Fruit fly (Drosophila melanogaster) whole organism, embryonic: ENCODE data around the gene Tom70.

ENCODE experiments used
- BEAF-32 ChIP-seq: fragments of 200-800 bp; sonication (Bioruptor generic); optimal IDR thresholded peaks from 3 replicates; lab custom pipeline; 2017; ENCODE audit warnings: missing biosample characterization, missing genetic modification characterization, mild to moderate bottlenecking, moderate library complexity, missing genetic modification reagents
- CG10267 ChIP-seq: fragments of 200-800 bp; sonication (Bioruptor generic); optimal IDR thresholded peaks from 2 replicates; lab custom pipeline; 2018; ENCODE audit warnings: missing biosample characterization, mild to moderate bottlenecking, missing genetic modification characterization, moderate library complexity
- CG10274 ChIP-seq: fragments of 200-800 bp; sonication (Bioruptor generic); optimal IDR thresholded peaks from 3 replicates; lab custom pipeline; 2017; ENCODE audit warnings: missing biosample characterization, mild to moderate bottlenecking, missing genetic modification characterization
- CG10543 ChIP-seq: fragments of 200-800 bp; sonication (Bioruptor generic); optimal IDR thresholded peaks from 3 replicates; lab custom pipeline; 2017; ENCODE audit warnings: missing biosample characterization, mild to moderate bottlenecking, missing genetic modification characterization, moderate library complexity
- CG11696 ChIP-seq: fragments of 200-800 bp; sonication (Bioruptor generic); IDR thresholded peaks from 2 replicates; pipeline ENCODE4 v1.3.6; 2022; ENCODE audit warnings: missing biosample characterization, missing genetic modification characterization
- CG12104 ChIP-seq: fragments of 200-800 bp; sonication (Bioruptor generic); optimal IDR thresholded peaks from 3 replicates; lab custom pipeline; 2016; ENCODE audit warnings: missing biosample characterization, missing genetic modification characterization
- CG14050 ChIP-seq: fragments of 200-800 bp; sonication (Bioruptor generic); IDR thresholded peaks from 3 replicates; pipeline ENCODE4 v1.3.6; 2022; ENCODE audit warnings: missing biosample characterization, missing genetic modification characterization
- CG14441 ChIP-seq: fragments of 200-800 bp; sonication (Bioruptor generic); IDR thresholded peaks from 2 replicates; pipeline ENCODE4 v1.3.6; 2022; ENCODE audit warnings: missing biosample characterization, missing genetic modification characterization
- CG1603 ChIP-seq: fragments of 200-800 bp; sonication (Bioruptor generic); optimal IDR thresholded peaks from 2 replicates; lab custom pipeline; 2019; ENCODE audit warnings: missing biosample characterization, mild to moderate bottlenecking, missing genetic modification characterization, moderate library complexity
- CG16863 ChIP-seq: fragments of 200-800 bp; sonication (Bioruptor generic); optimal IDR thresholded peaks from 3 replicates; lab custom pipeline; 2016; ENCODE audit warnings: missing biosample characterization, missing genetic modification characterization
- CG18262 ChIP-seq: fragments of 200-800 bp; optimal IDR thresholded peaks from 3 replicates; lab custom pipeline; 2019; ENCODE audit warnings: missing biosample characterization, mild to moderate bottlenecking, missing genetic modification characterization, moderate library complexity
- CG1832 ChIP-seq: fragments of 200-800 bp; sonication (Bioruptor generic); optimal IDR thresholded peaks from 2 replicates; lab custom pipeline; 2017; ENCODE audit warnings: missing biosample characterization, mild to moderate bottlenecking, missing genetic modification characterization, inconsistent platforms
- CG18599 ChIP-seq: fragments of 200-800 bp; sonication (Bioruptor generic); optimal IDR thresholded peaks from 3 replicates; lab custom pipeline; 2017; ENCODE audit warnings: missing biosample characterization, missing genetic modification characterization, mild to moderate bottlenecking, moderate library complexity, missing genetic modification reagents
- CG18764 ChIP-seq: fragments of 200-800 bp; sonication (Bioruptor generic); optimal IDR thresholded peaks from 3 replicates; lab custom pipeline; 2016; ENCODE audit warnings: missing biosample characterization, missing genetic modification characterization
- CG31388 ChIP-seq: fragments of 200-800 bp; sonication (Bioruptor generic); optimal IDR thresholded peaks from 2 replicates; lab custom pipeline; 2016; ENCODE audit warnings: missing biosample characterization, missing genetic modification characterization
- CG32772 ChIP-seq: fragments of 200-800 bp; sonication (Bioruptor generic); IDR thresholded peaks from 2 replicates; pipeline ENCODE4 v1.3.6; 2022; ENCODE audit warnings: missing biosample characterization, missing genetic modification characterization
- CG3726 ChIP-seq: fragments of 200-800 bp; sonication (Bioruptor generic); IDR thresholded peaks from 3 replicates; pipeline ENCODE4, ENCODE4 v1.3.6; 2022; ENCODE audit warnings: missing biosample characterization, missing genetic modification characterization
- CG4424 ChIP-seq: fragments of 200-800 bp; sonication (Bioruptor generic); optimal IDR thresholded peaks from 3 replicates; lab custom pipeline; 2016; ENCODE audit warnings: missing biosample characterization, missing genetic modification characterization
- CG6272 ChIP-seq: fragments of 200-800 bp; sonication (Bioruptor generic); IDR thresholded peaks from 2 replicates; pipeline ENCODE4 v1.3.6; 2022; ENCODE audit warnings: missing biosample characterization, missing genetic modification characterization
- CG7357 ChIP-seq: fragments of 200-800 bp; sonication (Bioruptor generic); IDR thresholded peaks from 3 replicates; pipeline ENCODE4 v1.3.6; 2022; ENCODE audit warnings: missing biosample characterization, missing genetic modification characterization
- CG8281 ChIP-seq: fragments of 200-800 bp; sonication (Bioruptor generic); optimal IDR thresholded peaks from 2 replicates; lab custom pipeline; 2018; ENCODE audit warnings: missing biosample characterization, mild to moderate bottlenecking, missing genetic modification characterization, moderate library complexity
- CG8388 ChIP-seq: fragments of 200-800 bp; sonication (Bioruptor generic); optimal IDR thresholded peaks from 2 replicates; lab custom pipeline; 2019; ENCODE audit warnings: missing biosample characterization, mild to moderate bottlenecking, missing genetic modification characterization, moderate library complexity
- CG8478 ChIP-seq: fragments of >200 bp; optimal IDR thresholded peaks from 2 replicates; lab custom pipeline; 2018
- CG9727 ChIP-seq: fragments of 200-800 bp; sonication (Bioruptor generic); optimal IDR thresholded peaks from 3 replicates; lab custom pipeline; 2017; ENCODE audit warnings: missing biosample characterization, mild to moderate bottlenecking, missing genetic modification characterization
- CG9797 ChIP-seq: fragments of 200-800 bp; sonication (Bioruptor generic); optimal IDR thresholded peaks from 3 replicates; lab custom pipeline; 2018; ENCODE audit warnings: missing biosample characterization, mild to moderate bottlenecking, missing genetic modification characterization
- Dref ChIP-seq: fragments of 200-800 bp; sonication (Bioruptor generic); IDR thresholded peaks from 2 replicates; pipeline ENCODE4 v1.3.6; 2022; ENCODE audit warnings: missing biosample characterization, missing genetic modification characterization
- Hmx ChIP-seq: fragments of 200-800 bp; sonication (Bioruptor generic); optimal IDR thresholded peaks from 2 replicates; lab custom pipeline; 2016; ENCODE audit warnings: missing biosample characterization, missing genetic modification characterization
- Lim3 ChIP-seq: fragments of 200-800 bp; sonication (Bioruptor generic); IDR thresholded peaks from 2 replicates; pipeline ENCODE4 v1.3.6; 2022; ENCODE audit warnings: missing biosample characterization, missing genetic modification characterization
- Mad ChIP-seq: fragments of 200-800 bp; sonication (Bioruptor generic); optimal IDR thresholded peaks from 2 replicates; lab custom pipeline; 2016; ENCODE audit warnings: missing biosample characterization, missing genetic modification characterization
- Myb ChIP-seq: fragments of 200-800 bp; sonication (Bioruptor generic); optimal IDR thresholded peaks from 2 replicates; lab custom pipeline; 2016; ENCODE audit warnings: missing biosample characterization, missing genetic modification characterization
- NK7.1 ChIP-seq: fragments of 200-800 bp; sonication (Bioruptor generic); optimal IDR thresholded peaks from 3 replicates; lab custom pipeline; 2016; ENCODE audit warnings: missing biosample characterization, missing genetic modification characterization
- Ravus ChIP-seq: fragments of 200-800 bp; sonication (Bioruptor generic); IDR thresholded peaks from 2 replicates; pipeline ENCODE4 v1.3.6; 2022; ENCODE audit warnings: missing biosample characterization, missing genetic modification characterization
- Sox102F ChIP-seq: fragments of 200-800 bp; sonication (Bioruptor generic); optimal IDR thresholded peaks from 2 replicates; lab custom pipeline; 2018; ENCODE audit warnings: missing biosample characterization, mild to moderate bottlenecking, missing genetic modification characterization, moderate library complexity
- Ssrp ChIP-seq: fragments of 200-800 bp; sonication (Bioruptor generic); optimal IDR thresholded peaks from 2 replicates; lab custom pipeline; 2018; ENCODE audit warnings: missing biosample characterization, mild to moderate bottlenecking, missing genetic modification characterization, moderate library complexity
- ab ChIP-seq: fragments of 200-800 bp; sonication (Bioruptor generic); optimal IDR thresholded peaks from 2 replicates; lab custom pipeline; 2016; ENCODE audit warnings: missing biosample characterization, missing genetic modification characterization
- cas ChIP-seq: fragments of 200-800 bp; sonication (Bioruptor generic); IDR thresholded peaks from 2 replicates; pipeline ENCODE4 v1.3.6; 2022; ENCODE audit warnings: missing biosample characterization, missing genetic modification characterization
- ems ChIP-seq: fragments of 200-800 bp; sonication (Bioruptor generic); optimal IDR thresholded peaks from 3 replicates; lab custom pipeline; 2016; ENCODE audit warnings: missing biosample characterization, missing genetic modification characterization
- fd102C ChIP-seq: fragments of 200-800 bp; sonication (Bioruptor generic); optimal IDR thresholded peaks from 2 replicates; lab custom pipeline; 2018; ENCODE audit warnings: missing biosample characterization, mild to moderate bottlenecking, missing genetic modification characterization, moderate library complexity
- ind ChIP-seq: fragments of 200-800 bp; sonication (Bioruptor generic); optimal IDR thresholded peaks from 3 replicates; lab custom pipeline; 2016; ENCODE audit warnings: missing biosample characterization, missing genetic modification characterization
- jumu ChIP-seq: fragments of 200-800 bp; sonication (Bioruptor generic); optimal IDR thresholded peaks from 3 replicates; lab custom pipeline; 2016; ENCODE audit warnings: missing biosample characterization, missing genetic modification characterization
- knrl ChIP-seq: fragments of 200-800 bp; sonication (Bioruptor generic); IDR thresholded peaks from 3 replicates; pipeline ENCODE4 v1.3.6; 2022; ENCODE audit warnings: missing biosample characterization, missing genetic modification characterization; ENCODE audit not compliant: partially characterized antibody
- peb ChIP-seq: fragments of 200-800 bp; sonication (Bioruptor generic); IDR thresholded peaks from 2 replicates; pipeline ENCODE4 v1.3.6; 2022; ENCODE audit warnings: missing biosample characterization, missing genetic modification characterization
- pzg ChIP-seq: fragments of 200-800 bp; sonication (Bioruptor generic); optimal IDR thresholded peaks from 3 replicates; lab custom pipeline; 2018; ENCODE audit warnings: missing biosample characterization, mild to moderate bottlenecking, missing genetic modification characterization, moderate library complexity
- salm ChIP-seq: fragments of 200-800 bp; sonication (Bioruptor generic); optimal IDR thresholded peaks from 2 replicates; lab custom pipeline; 2018; ENCODE audit warnings: missing biosample characterization, mild to moderate bottlenecking, missing genetic modification characterization
- sc ChIP-seq, 3 experiments: fragments of >200 bp in 2 of 3; fragments of 200-800 bp in 1 of 3; sonication (Bioruptor generic) in 1 of 3; optimal IDR thresholded peaks; 2 replicates in 2 of 3; 3 replicates in 1 of 3; lab custom pipeline; 2017; ENCODE audit warnings: mild to moderate bottlenecking in 1 of 3, missing biosample characterization in 1 of 3, missing genetic modification characterization in 1 of 3, missing genetic modification reagents in 1 of 3
- schlank ChIP-seq: fragments of 200-800 bp; sonication (Bioruptor generic); optimal IDR thresholded peaks from 2 replicates; lab custom pipeline; 2018; ENCODE audit warnings: missing biosample characterization, mild to moderate bottlenecking, missing genetic modification characterization
- sim ChIP-seq: fragments of 200-800 bp; sonication (Bioruptor generic); IDR thresholded peaks from 2 replicates; pipeline ENCODE4 v1.3.6; 2022; ENCODE audit warnings: missing biosample characterization, missing genetic modification characterization
- sima ChIP-seq: fragments of 200-800 bp; sonication (Bioruptor generic); optimal IDR thresholded peaks from 2 replicates; lab custom pipeline; 2016; ENCODE audit warnings: missing biosample characterization, missing genetic modification characterization
- slbo ChIP-seq: fragments of 200-800 bp; sonication (Bioruptor generic); IDR thresholded peaks from 2 replicates; pipeline ENCODE4 v1.3.6; 2022; ENCODE audit warnings: missing biosample characterization, missing genetic modification characterization
- stc ChIP-seq: fragments of 200-800 bp; sonication (Bioruptor generic); IDR thresholded peaks from 2 replicates; pipeline ENCODE4 v1.3.6; 2022; ENCODE audit warnings: missing biosample characterization, missing genetic modification characterization
- tgo ChIP-seq: fragments of 200-800 bp; sonication (Bioruptor generic); IDR thresholded peaks from 3 replicates; pipeline ENCODE4 v1.3.6; 2022; ENCODE audit warnings: missing biosample characterization, missing genetic modification characterization
- zf30C ChIP-seq: fragments of 200-800 bp; sonication (Bioruptor generic); optimal IDR thresholded peaks from 3 replicates; lab custom pipeline; 2018; ENCODE audit warnings: missing biosample characterization, mild to moderate bottlenecking, missing genetic modification characterization

Gene Tom70

dm6 chr2L:12063035-12063434, 24.7 kb upstream of the Tom70 start, which contains the start of gene Rab3-GAP:
Gene Rab3-GAP (minus strand): TSS chr2L:12063184.
- TF ChIP-seq ab (GFP tag; lab: Kevin White, UChicago) (no peak), CG31388 (GFP tag; lab: Kevin White, UChicago) (no peak), CG10267 (tag; lab: Kevin White, UChicago) (peak; percentile 60), CG3726 (GFP tag; lab: Robert Waterston, UW) (no peak), ems (GFP tag; lab: Kevin White, UChicago) (no peak), salm (tag; lab: Kevin White, UChicago) (no peak), CG1603 (peak; percentile 59), CG14050 (GFP tag; lab: Robert Waterston, UW) (no peak), BEAF-32 (peak; percentile 36), CG14441 (GFP tag; lab: Robert Waterston, UW) (no peak), jumu (GFP tag; lab: Kevin White, UChicago) (no peak), CG1832 (GFP tag; lab: Kevin White, UChicago) (no peak), schlank (tag; lab: Kevin White, UChicago) (no peak), CG7357 (no peak), CG6272 (GFP tag; lab: Robert Waterston, UW) (no peak), cas (no peak), ind (GFP tag; lab: Kevin White, UChicago) (peak; percentile 11), CG18262 (tag; lab: Kevin White, UChicago) (peak; percentile 43), peb (GFP tag; lab: Robert Waterston, UW) (no peak), CG16863 (GFP tag; lab: Kevin White, UChicago) (no peak), CG8478 (lab: Kevin White, UChicago) (no peak), stc (GFP tag; lab: Robert Waterston, UW) (no peak; the same call in 1 of the 2 replicates), CG11696 (no peak), pzg (GFP tag; lab: Kevin White, UChicago) (peak; percentile 52), zf30C (GFP tag; lab: Kevin White, UChicago) (no peak), CG12104 (GFP tag; lab: Kevin White, UChicago) (no peak), sima (GFP tag; lab: Kevin White, UChicago) (no peak), NK7.1 (GFP tag; lab: Kevin White, UChicago) (no peak), CG18764 (GFP tag; lab: Kevin White, UChicago) (peak; percentile 8), CG18599 (GFP tag; lab: Kevin White, UChicago) (no peak), CG9727 (GFP tag; lab: Kevin White, UChicago) (no peak), slbo (GFP tag; lab: Robert Waterston, UW) (peak; percentile 66), CG8281 (tag; lab: Kevin White, UChicago) (no peak), Lim3 (no peak), Hmx (no peak), Ssrp (tag; lab: Kevin White, UChicago) (no peak), Sox102F (GFP tag; lab: Kevin White, UChicago) (no peak), fd102C (GFP tag; lab: Kevin White, UChicago) (no peak), Ravus (GFP tag; lab: Robert Waterston, UW) (no peak), sc (optimal IDR thresholded peaks at IDR 0.05; lab: Kevin White, UChicago) (no peak), sc (GFP tag; optimal IDR thresholded peaks at IDR 0.05; lab: Kevin White, UChicago) (no peak), CG9797 (GFP tag; lab: Kevin White, UChicago) (no peak), Myb (peak; percentile 9), tgo (GFP tag; lab: Robert Waterston, UW) (peak; percentile 38; the same call in 1 of the 3 replicates), sim (GFP tag; lab: Robert Waterston, UW) (no peak), Mad (no peak), CG8388 (GFP tag; lab: Kevin White, UChicago) (peak; percentile 15), CG4424 (GFP tag; lab: Kevin White, UChicago) (peak; percentile 46), CG10274 (no peak), CG32772 (GFP tag; lab: Robert Waterston, UW) (no peak), Dref (peak; percentile 84), CG10543 (GFP tag; lab: Kevin White, UChicago) (no peak), knrl (GFP tag; lab: Robert Waterston, UW) (no peak)
